Worm (Caenorhabditis elegans): ENCODE data around the gene lgc-18.

DNA sequence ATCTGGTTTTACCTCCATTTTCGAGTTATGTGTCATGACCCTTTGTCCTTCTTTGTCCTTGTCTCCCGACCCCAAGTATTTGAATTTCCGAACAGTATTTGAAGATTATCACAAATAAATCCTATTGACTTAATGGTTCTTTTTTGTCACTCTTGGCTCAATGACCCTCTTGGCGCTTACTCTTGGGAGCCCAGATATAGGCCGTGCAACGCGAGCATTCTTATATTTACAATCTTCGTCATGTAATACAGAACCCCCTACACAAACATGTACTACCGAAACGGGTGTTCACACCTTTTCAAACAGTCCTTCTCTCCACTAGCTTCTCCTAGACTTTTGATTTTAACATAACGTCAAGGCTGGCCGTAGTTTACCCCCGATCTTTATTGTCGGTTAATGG is 18.3 kb downstream of the lgc-18 start, which contains the start of gene M153.5:
- TF ChIP-seq T22C8.4 (GFP tag; IDR thresholded peaks at IDR 0.05) (no peak), klf-2 (GFP tag; conservative IDR thresholded peaks at IDR 0.05) (no peak), ztf-29 (GFP tag; IDR thresholded peaks at IDR 0.05) (no peak), ztf-23 (GFP tag; IDR thresholded peaks at IDR 0.05) (no peak), cog-1 (tag; optimal IDR thresholded peaks at IDR 0.05) (no peak), flt-1 (GFP tag; IDR thresholded peaks at IDR 0.05) (no peak)
